Fruit fly (Drosophila melanogaster) whole organism: Measurements from ENCODE around the gene Ace.

Experiments used
- CG8478 ChIP-seq: fragments of >200 bp; optimal IDR thresholded peaks from 2 replicates; lab custom pipeline; 2018; ENCODE audit warnings: inconsistent platforms
- Dll ChIP-seq: fragments of >200 bp; optimal IDR thresholded peaks from 2 replicates; lab custom pipeline; 2017
- EcR ChIP-seq, 2 experiments: fragments of >200 bp; optimal IDR thresholded peaks; 2 replicates each; lab custom pipeline; 2017; ENCODE audit warnings: missing biosample characterization in 2 of 2, missing genetic modification characterization in 2 of 2, missing genetic modification reagents in 2 of 2
- pan ChIP-seq: fragments of >200 bp; optimal IDR thresholded peaks from 2 replicates; lab custom pipeline; 2017
- psq ChIP-seq: fragments of >200 bp; optimal IDR thresholded peaks from 2 replicates; lab custom pipeline; 2017
- usp ChIP-seq: fragments of >200 bp; optimal IDR thresholded peaks from 2 replicates; lab custom pipeline; 2017; ENCODE audit warnings: missing biosample characterization, missing genetic modification characterization, mixed read lengths

The Ace gene

DNA sequence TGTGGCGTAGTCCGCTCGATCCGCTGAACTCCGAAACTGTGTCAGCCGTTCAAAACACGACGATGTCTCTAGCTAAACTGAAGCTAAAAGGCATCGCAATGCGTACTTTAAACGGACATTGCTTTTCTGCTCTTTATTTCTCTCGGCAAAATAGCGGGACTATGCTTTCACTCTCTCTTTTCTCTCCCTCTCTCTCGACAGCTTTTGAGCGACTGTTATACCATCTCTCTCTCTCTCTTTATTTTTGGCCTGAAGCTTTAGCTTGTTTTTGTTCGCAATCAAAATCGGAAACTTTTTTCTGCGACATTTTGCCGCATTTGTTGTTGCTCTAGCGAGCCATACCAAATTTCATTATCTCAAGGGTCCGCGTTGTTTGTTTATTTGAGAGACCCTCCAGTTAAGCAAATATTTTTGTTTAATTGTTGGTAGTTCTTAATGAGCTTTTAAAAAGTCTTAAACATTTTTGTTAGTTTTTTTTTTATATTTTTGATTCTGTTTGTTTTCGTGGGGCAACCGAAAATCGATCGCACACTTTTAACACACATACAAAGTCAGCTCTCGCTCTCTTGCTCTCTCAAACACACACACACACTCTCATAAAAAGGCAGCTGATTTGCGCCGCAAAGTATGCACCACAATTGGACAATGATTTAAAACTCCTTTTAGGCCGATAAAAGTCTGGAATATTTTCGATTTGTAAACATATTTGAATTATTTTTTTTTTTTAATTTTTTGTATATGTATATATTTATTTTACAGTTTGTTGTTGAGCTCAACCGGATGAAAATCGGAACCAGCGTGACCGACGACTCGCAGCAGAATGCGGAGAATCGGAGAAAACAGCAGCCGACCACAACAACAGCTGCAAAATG, at the start of gene Ace:
Gene Ace (minus strand): TSS at position 822 of the 872 bp plus-strand sequence.
- TF ChIP-seq EcR (GFP tag; optimal IDR thresholded peaks at IDR 0.05; lab: Kevin White, UChicago) (no peak), Dll (lab: Kevin White, UChicago) (no peak), pan (no peak), usp (GFP tag; lab: Kevin White, UChicago) (no peak), psq (lab: Kevin White, UChicago) (no peak), CG8478 (no peak)

DNA sequence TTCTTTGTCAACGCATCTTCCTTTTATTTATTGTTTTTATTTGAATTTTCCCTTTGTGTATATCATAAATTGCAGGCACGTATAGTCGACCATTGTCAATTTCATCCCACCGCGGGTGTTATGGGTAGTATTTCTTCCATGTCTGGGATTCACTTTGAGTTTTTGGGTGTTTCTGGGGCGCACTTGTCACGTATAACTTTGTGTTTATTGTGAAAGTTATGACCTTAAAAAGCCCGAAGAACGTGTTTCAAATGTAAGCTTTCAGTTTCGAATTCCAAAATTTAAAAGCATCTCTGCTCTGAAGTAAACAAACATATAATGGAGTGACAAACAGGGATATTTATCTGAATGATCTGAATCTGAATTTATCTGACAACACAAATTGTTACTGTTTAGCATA, 47.3 kb upstream of the Ace start:
- TF ChIP-seq pan (no peak), CG8478 (no peak), Dll (lab: Kevin White, UChicago) (no peak), psq (lab: Kevin White, UChicago) (no peak)

DNA sequence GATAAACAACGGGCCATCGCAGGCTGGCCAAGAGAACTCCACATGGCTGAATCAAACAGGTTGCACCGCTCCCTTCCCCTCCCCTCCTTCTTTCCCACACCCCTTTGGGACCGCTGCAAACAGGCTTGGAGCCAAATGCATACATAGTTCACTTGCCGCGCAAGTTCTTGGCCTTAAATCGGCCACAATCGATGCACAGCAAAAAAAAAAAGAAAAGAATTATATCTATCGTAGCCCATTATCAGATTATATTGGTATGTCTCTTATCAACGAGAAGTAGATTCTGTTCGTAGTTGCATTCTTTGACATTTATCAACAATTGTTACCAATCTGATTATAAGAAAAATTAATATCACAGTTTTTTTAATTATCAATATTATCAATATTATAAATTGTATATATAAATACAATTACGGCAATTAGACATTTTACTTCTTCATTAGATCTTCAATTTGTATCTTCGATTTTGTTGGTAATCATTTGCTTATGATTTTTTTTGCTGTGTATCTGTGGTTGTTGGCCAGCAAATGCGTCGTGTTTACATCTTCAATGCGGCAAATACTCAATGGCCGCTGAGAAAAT, 46.1 kb upstream of the Ace start:
- no peak for TF ChIP-seq usp (GFP tag; lab: Kevin White, UChicago)
- TF ChIP-seq CG8478 = no peak
- TF ChIP-seq Dll (lab: Kevin White, UChicago) = no peak
- TF ChIP-seq pan = no peak
- no peak for TF ChIP-seq psq (lab: Kevin White, UChicago)
- TF ChIP-seq EcR (GFP tag; optimal IDR thresholded peaks at IDR 0.05; lab: Kevin White, UChicago) = no peak

DNA sequence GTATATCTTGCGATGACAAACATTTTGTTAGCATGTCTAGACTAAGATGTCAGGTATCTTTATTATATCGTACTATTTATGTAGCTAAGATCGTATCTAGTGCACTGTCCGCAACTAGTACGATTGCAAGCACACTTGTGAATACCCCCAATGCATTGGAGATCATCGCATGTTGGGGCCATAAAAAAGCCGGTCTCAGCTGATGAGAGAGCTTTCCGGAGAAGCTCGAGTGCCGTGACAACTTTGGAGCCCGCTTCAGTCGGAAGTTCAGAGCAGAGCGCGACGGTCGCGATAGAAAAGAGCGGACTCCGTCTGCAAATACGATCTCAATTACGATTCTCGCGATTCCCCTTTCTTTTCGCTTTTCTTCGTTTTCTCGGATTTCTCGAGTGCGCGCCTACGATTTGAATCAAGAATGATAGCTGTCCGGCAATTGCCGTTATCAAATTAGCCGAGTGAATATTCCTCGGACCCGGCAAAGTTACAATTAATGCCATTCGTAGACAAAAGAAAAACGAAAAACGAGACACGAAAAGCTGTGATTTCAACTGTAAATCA, 45.3 kb upstream of the Ace start:
- TF ChIP-seq CG8478 (no peak), Dll (lab: Kevin White, UChicago) (no peak), psq (lab: Kevin White, UChicago) (no peak), pan (no peak), EcR (GFP tag; optimal IDR thresholded peaks at IDR 0.05; lab: Kevin White, UChicago) (no peak), usp (GFP tag; lab: Kevin White, UChicago) (no peak)

DNA sequence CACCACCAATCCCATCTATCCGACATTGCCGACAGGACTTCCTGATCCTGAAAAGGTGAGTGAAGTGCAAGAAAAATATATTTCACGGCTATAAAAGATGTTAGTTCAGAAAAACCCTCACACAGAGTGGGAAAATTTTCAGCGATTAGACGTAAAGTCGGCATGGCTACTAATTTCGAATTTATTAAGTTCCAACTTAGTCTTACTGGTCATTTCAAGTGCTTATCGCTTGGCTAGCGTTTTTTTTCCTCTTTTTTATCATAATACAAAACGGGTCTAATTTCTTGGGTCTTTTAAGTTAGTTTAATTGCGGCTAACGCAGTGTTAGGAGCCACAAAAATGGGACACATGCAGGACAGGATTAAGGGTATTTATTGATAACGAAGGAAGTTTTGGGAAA, 43.8 kb upstream of the Ace start, which contains the start of gene CG43208:
Gene CG43208 (plus strand): TSS at position 301 of the 400 bp plus-strand sequence.
- TF ChIP-seq usp (GFP tag; lab: Kevin White, UChicago) = no peak
- TF ChIP-seq EcR (GFP tag; optimal IDR thresholded peaks at IDR 0.05; lab: Kevin White, UChicago) = no peak
- no peak for TF ChIP-seq CG8478
- TF ChIP-seq Dll (lab: Kevin White, UChicago) = no peak
- TF ChIP-seq psq (lab: Kevin White, UChicago) = no peak
- no peak for TF ChIP-seq pan

DNA sequence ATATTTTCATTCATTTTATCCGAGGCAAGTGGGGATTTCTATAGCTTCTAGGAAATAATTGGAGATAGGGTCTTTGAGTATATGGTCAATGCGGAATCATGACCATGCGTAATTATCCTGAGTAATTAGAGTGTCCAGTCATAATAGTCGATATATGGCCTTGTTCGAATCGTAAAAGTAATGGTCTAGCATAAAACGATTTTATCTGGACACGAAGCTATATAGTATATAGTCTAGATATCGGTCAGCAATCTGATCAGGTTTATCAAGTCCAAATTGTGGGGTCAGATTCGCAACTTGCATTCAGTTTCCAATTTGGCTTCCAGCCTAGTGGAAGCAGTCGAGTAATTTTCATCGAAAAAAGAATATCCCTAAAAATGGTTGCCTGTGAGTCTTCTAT, 43.0 kb upstream of the Ace start, which contains the start of gene CG32473:
Gene CG32473 (plus strand): TSS at position 301 of the 400 bp plus-strand sequence.
- TF ChIP-seq pan (no peak), CG8478 (no peak), EcR (GFP tag; optimal IDR thresholded peaks at IDR 0.05; lab: Kevin White, UChicago) (no peak), usp (GFP tag; lab: Kevin White, UChicago) (no peak), psq (lab: Kevin White, UChicago) (no peak), Dll (lab: Kevin White, UChicago) (no peak)

DNA sequence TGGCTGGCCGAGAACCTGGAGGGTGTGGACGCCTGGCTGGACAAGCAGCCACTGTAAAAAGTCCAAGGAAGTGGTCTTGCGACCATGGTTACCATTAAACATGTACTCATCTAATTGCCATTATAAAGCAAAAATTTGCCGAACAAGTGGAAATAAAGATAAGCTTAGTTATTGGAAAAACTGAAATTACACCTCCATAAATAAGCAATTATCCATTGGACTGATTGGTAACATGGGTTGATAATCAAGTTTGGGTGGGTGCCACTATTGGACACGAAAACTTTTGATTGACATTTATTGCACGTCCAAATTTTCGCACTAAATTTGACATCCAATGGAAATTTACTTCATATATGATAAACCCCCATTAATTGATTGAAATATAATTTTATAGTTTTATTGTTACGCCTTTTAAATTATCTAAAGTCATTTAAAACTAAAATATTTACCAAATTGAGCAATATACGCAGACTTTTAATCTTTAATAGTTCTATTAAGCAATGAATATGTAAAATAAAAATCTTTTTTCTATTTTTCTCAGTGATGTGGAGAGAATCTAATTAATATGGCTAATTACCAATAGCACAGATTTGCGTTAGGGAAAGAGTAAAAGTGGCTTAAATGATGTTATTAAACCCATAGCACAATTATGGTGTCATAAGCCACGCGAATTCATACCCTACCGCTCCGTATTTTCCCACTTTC, 38.9 kb upstream of the Ace start, which contains the start of gene CG8774:
Gene CG8774 (plus strand): TSS at position 655 of the 705 bp plus-strand sequence.
- TF ChIP-seq CG8478 (no peak), EcR (GFP tag; optimal IDR thresholded peaks at IDR 0.05; lab: Kevin White, UChicago) (no peak), Dll (lab: Kevin White, UChicago) (no peak), usp (GFP tag; lab: Kevin White, UChicago) (no peak), psq (lab: Kevin White, UChicago) (no peak), pan (no peak)

DNA sequence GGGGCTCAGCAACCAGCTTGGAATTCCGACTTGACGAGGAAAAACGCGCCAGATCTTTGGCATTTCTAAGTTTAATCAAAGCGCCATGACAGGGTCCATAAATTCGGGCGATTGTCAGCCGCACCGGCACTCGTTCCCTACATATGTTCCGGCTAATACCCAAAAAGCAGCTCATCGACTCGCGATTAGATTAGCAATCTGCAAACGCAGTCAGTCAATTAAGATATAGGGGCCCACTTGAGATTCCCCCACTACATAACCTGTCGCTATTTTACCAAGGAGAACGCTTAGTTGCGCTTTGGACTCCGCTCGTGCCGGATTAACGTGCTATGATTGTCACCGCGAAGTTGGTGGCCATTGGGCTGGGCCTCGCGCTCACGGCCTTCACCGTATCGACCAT, 35.1 kb upstream of the Ace start, which contains the start of gene CG8773:
Gene CG8773 (plus strand): TSS at position 288 of the 400 bp plus-strand sequence.
- no peak for TF ChIP-seq CG8478
- TF ChIP-seq psq (lab: Kevin White, UChicago) = no peak
- no peak for TF ChIP-seq usp (GFP tag; lab: Kevin White, UChicago)
- no peak for TF ChIP-seq Dll (lab: Kevin White, UChicago)
- no peak for TF ChIP-seq pan

DNA sequence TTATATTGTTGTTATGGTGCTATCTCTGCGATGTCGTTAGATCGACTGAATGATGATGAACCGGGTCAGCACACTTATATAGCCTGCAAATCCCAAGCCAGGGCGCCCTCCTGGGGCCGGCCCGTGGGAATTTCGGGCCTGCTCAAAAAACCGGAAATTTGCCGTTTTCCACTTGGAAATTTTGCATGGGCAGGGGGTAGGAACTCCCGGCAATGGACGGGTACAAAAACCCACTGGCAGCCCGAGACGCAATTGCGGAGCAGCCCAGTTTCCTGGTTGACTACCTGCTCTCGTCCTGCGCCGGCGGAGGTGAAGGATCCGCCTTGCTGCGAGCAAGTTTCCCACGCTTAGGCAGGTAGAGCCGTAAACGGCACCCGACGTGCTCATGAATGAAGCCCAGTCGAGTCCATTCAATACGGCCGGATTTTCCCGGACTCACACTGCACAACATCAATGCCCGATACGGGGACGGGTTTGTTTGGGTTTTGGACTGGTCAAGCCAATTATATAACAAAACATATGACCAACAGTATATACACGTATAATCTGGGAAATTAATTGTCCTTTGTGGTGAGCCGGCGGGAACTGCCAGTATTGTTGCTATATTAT, 33.9 kb upstream of the Ace start, which contains the start of gene wntD:
Gene wntD (minus strand): TSS at position 51 of the 609 bp plus-strand sequence.
- TF ChIP-seq EcR (GFP tag; optimal IDR thresholded peaks at IDR 0.05; lab: Kevin White, UChicago) (no peak), CG8478 (no peak), pan (no peak), Dll (lab: Kevin White, UChicago) (no peak), psq (lab: Kevin White, UChicago) (no peak), usp (GFP tag; lab: Kevin White, UChicago) (no peak)

DNA sequence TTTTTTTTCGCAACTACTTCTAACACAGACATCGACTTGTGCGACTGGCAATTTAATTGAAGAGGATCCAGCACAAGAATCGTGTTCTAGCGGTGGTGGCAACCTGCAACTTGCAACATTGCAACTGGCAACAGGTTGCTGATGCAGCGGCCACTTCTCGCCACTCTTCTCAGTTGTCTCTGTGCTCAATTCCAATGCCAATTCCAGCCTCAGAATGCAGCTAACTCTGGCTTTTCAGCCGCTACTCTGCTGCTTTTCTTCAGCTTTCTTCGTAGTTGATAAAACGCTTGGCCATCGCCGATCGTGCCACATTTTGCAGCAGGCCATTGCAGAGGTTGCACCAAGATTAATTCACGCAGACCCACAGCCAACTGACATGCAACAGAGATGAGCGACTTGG, 31.0 kb upstream of the Ace start, which contains the start of gene Osi22:
Gene Osi22 (plus strand): TSS at position 301 of the 400 bp plus-strand sequence.
- TF ChIP-seq usp (GFP tag; lab: Kevin White, UChicago) (no peak), Dll (lab: Kevin White, UChicago) (no peak), psq (lab: Kevin White, UChicago) (no peak), CG8478 (no peak)
